Worm (Caenorhabditis elegans): ENCODE results near the gene atat-2.

- TF ChIP-seq aly-2 (tag; optimal IDR thresholded peaks at IDR 0.05) (no peak), tag-97 (GFP tag; IDR thresholded peaks at IDR 0.05) (no peak), fkh-10 (GFP tag; optimal IDR thresholded peaks at IDR 0.05) (no peak), mes-2 (tag; optimal IDR thresholded peaks at IDR 0.05; ENCODE audit: poor library complexity, severe bottlenecking) (no peak)
Observed at ce11 chrX:5815343-5815742, 33.6 kb upstream of the atat-2 start.
